Worm (Caenorhabditis elegans): ENCODE results near the gene F37C4.4.

Gene F37C4.4

ce11 chrIV:3919506-3919905 is 52.4 kb downstream of the F37C4.4 start, which contains the start of gene srz-19:
srz-19 (plus strand) TSS chrIV:3919806.
- TF ChIP-seq Y116A8C.19 (tag; optimal IDR thresholded peaks at IDR 0.05; ENCODE audit: borderline replicate concordance), result no peak
- no peak for TF ChIP-seq fkh-4 (tag; optimal IDR thresholded peaks at IDR 0.05; ENCODE audit: borderline replicate concordance)
- TF ChIP-seq C04F5.9 (tag; optimal IDR thresholded peaks at IDR 0.05), result no peak
- no peak for TF ChIP-seq nhr-47 (tag; optimal IDR thresholded peaks at IDR 0.05)
- TF ChIP-seq aly-2 (tag; optimal IDR thresholded peaks at IDR 0.05), result no peak
- no peak for TF ChIP-seq ztf-4 (tag; optimal IDR thresholded peaks at IDR 0.05)
- no peak for TF ChIP-seq ces-1 (GFP tag; optimal IDR thresholded peaks at IDR 0.05)
- TF ChIP-seq unc-30 (tag; optimal IDR thresholded peaks at IDR 0.05), result no peak
- no peak for TF ChIP-seq nhr-71 (tag; optimal IDR thresholded peaks at IDR 0.05)
- TF ChIP-seq ztf-11 (tag; optimal IDR thresholded peaks at IDR 0.05), result no peak
- TF ChIP-seq mef-2 (tag; optimal IDR thresholded peaks at IDR 0.05), result no peak
- TF ChIP-seq nhr-11 (tag; optimal IDR thresholded peaks at IDR 0.05), result no peak

All from whole organism, L1 larva.